Fruit fly (Drosophila melanogaster) whole organism, prepupa: Measurements from ENCODE around the gene CG3739.

Source experiments
- CG11294 ChIP-seq: fragments of 200-800 bp; sonication (Bioruptor generic); IDR thresholded peaks from 2 replicates; pipeline ENCODE4 v1.3.6; 2022; ENCODE audit warnings: missing biosample characterization, missing genetic modification characterization
- CG11762 ChIP-seq: fragments of 200-800 bp; sonication (Bioruptor generic); optimal IDR thresholded peaks from 3 replicates; lab custom pipeline; 2016; ENCODE audit warnings: missing biosample characterization, missing genetic modification characterization; ENCODE audit not compliant: insufficient read depth
- CG11902 ChIP-seq: fragments of 200-800 bp; sonication (Bioruptor generic); optimal IDR thresholded peaks from 3 replicates; lab custom pipeline; 2016; ENCODE audit warnings: missing biosample characterization, missing genetic modification characterization
- CG1621 ChIP-seq: fragments of 200-800 bp; sonication (Bioruptor generic); optimal IDR thresholded peaks from 3 replicates; lab custom pipeline; 2018; ENCODE audit warnings: missing biosample characterization, mild to moderate bottlenecking, missing genetic modification characterization
- CG3032 ChIP-seq: fragments of 200-800 bp; optimal IDR thresholded peaks from 2 replicates; lab custom pipeline; 2019; ENCODE audit warnings: missing biosample characterization, mild to moderate bottlenecking, missing genetic modification characterization, moderate library complexity
- CG31627 ChIP-seq: fragments of 200-800 bp; sonication (Bioruptor generic); optimal IDR thresholded peaks from 3 replicates; lab custom pipeline; 2016; ENCODE audit warnings: missing biosample characterization, missing genetic modification characterization
- CG32006 ChIP-seq: fragments of 200-800 bp; sonication (Bioruptor generic); optimal IDR thresholded peaks from 3 replicates; lab custom pipeline; 2017; ENCODE audit warnings: missing biosample characterization, mild to moderate bottlenecking, missing genetic modification characterization
- CG3919 ChIP-seq: fragments of 200-800 bp; sonication (Bioruptor generic); optimal IDR thresholded peaks from 3 replicates; lab custom pipeline; 2016; ENCODE audit warnings: missing biosample characterization, missing genetic modification characterization
- CG4318 ChIP-seq: fragments of 200-800 bp; sonication (Bioruptor generic); optimal IDR thresholded peaks from 3 replicates; lab custom pipeline; 2017; ENCODE audit warnings: missing biosample characterization, mild to moderate bottlenecking, missing genetic modification characterization
- CG6163 ChIP-seq: fragments of 200-800 bp; sonication (Bioruptor generic); IDR thresholded peaks from 3 replicates; pipeline ENCODE4 v1.3.6; 2022; ENCODE audit warnings: missing biosample characterization, missing genetic modification characterization
- CG6792 ChIP-seq: fragments of 200-800 bp; sonication (Bioruptor generic); optimal IDR thresholded peaks from 3 replicates; lab custom pipeline; 2016; ENCODE audit warnings: missing biosample characterization, missing genetic modification characterization
- CG6808 ChIP-seq: fragments of 200-800 bp; sonication (Bioruptor generic); optimal IDR thresholded peaks from 3 replicates; lab custom pipeline; 2017; ENCODE audit warnings: missing biosample characterization, missing genetic modification characterization, mild to moderate bottlenecking, moderate library complexity, missing genetic modification reagents
- CG6854 ChIP-seq: fragments of 200-800 bp; sonication (Bioruptor generic); optimal IDR thresholded peaks from 2 replicates; lab custom pipeline; 2017; ENCODE audit warnings: missing biosample characterization, mild to moderate bottlenecking, missing genetic modification characterization
- CG8119 ChIP-seq: fragments of 200-800 bp; sonication (Bioruptor generic); IDR thresholded peaks from 3 replicates; pipeline ENCODE4 v1.3.6; 2022; ENCODE audit warnings: missing biosample characterization, missing genetic modification characterization
- CG8319 ChIP-seq: fragments of 200-800 bp; sonication (Bioruptor generic); optimal IDR thresholded peaks from 3 replicates; lab custom pipeline; 2016; ENCODE audit warnings: missing biosample characterization, missing genetic modification characterization
- CG8632 ChIP-seq: fragments of 200-800 bp; sonication (Bioruptor generic); optimal IDR thresholded peaks from 3 replicates; lab custom pipeline; 2016; ENCODE audit warnings: missing biosample characterization, missing genetic modification characterization
- CG9139 ChIP-seq: fragments of 200-800 bp; sonication (Bioruptor generic); optimal IDR thresholded peaks from 3 replicates; lab custom pipeline; 2017; ENCODE audit warnings: missing biosample characterization, mild to moderate bottlenecking, missing genetic modification characterization
- Eip75B ChIP-seq: fragments of 200-800 bp; sonication (Bioruptor generic); optimal IDR thresholded peaks from 3 replicates; lab custom pipeline; 2016; ENCODE audit warnings: missing biosample characterization, missing genetic modification characterization
- Ets96B ChIP-seq: fragments of 200-800 bp; optimal IDR thresholded peaks from 2 replicates; lab custom pipeline; 2019; ENCODE audit warnings: missing biosample characterization, mild to moderate bottlenecking, missing genetic modification characterization, moderate library complexity
- Gug ChIP-seq: fragments of 200-800 bp; sonication (Bioruptor generic); IDR thresholded peaks from 2 replicates; pipeline ENCODE4 v1.3.6; 2022; ENCODE audit warnings: missing biosample characterization, missing genetic modification characterization
- Hr38 ChIP-seq: sonication (Bioruptor generic); optimal IDR thresholded peaks from 2 replicates; lab custom pipeline; 2016; ENCODE audit warnings: missing biosample characterization, missing genetic modification characterization
- Hr4 ChIP-seq: fragments of 200-800 bp; sonication (Bioruptor generic); optimal IDR thresholded peaks from 3 replicates; lab custom pipeline; 2016; ENCODE audit warnings: missing biosample characterization, missing genetic modification characterization
- Lpt ChIP-seq: fragments of 200-800 bp; sonication (Bioruptor generic); optimal IDR thresholded peaks from 3 replicates; lab custom pipeline; 2016; ENCODE audit warnings: missing biosample characterization, missing genetic modification characterization
- Met ChIP-seq: fragments of 200-800 bp; sonication (Bioruptor generic); optimal IDR thresholded peaks from 3 replicates; lab custom pipeline; 2016; ENCODE audit warnings: missing biosample characterization, missing genetic modification characterization
- OdsH ChIP-seq: fragments of 200-800 bp; sonication (Bioruptor generic); optimal IDR thresholded peaks from 3 replicates; lab custom pipeline; 2016; ENCODE audit warnings: missing biosample characterization, missing genetic modification characterization
- Sox102F ChIP-seq: fragments of 200-800 bp; sonication (Bioruptor generic); optimal IDR thresholded peaks from 2 replicates; lab custom pipeline; 2016; ENCODE audit warnings: missing biosample characterization, mild to moderate bottlenecking, missing genetic modification characterization
- Sox15 ChIP-seq: fragments of 200-800 bp; sonication (Bioruptor generic); optimal IDR thresholded peaks from 3 replicates; lab custom pipeline; 2016; ENCODE audit warnings: missing biosample characterization, missing genetic modification characterization
- acj6 ChIP-seq: fragments of 200-800 bp; sonication (Bioruptor generic); optimal IDR thresholded peaks from 3 replicates; lab custom pipeline; 2016; ENCODE audit warnings: missing biosample characterization, missing genetic modification characterization
- cyc ChIP-seq: fragments of 200-800 bp; sonication (Bioruptor generic); optimal IDR thresholded peaks from 3 replicates; lab custom pipeline; 2016; ENCODE audit warnings: missing biosample characterization, missing genetic modification characterization
- dac ChIP-seq: fragments of 200-800 bp; sonication (Bioruptor generic); optimal IDR thresholded peaks from 2 replicates; lab custom pipeline; 2017; ENCODE audit warnings: missing biosample characterization, mild to moderate bottlenecking, missing genetic modification characterization
- eg ChIP-seq: fragments of 200-800 bp; sonication (Bioruptor generic); IDR thresholded peaks from 3 replicates; pipeline ENCODE4 v1.3.6; 2022; ENCODE audit warnings: missing biosample characterization, missing genetic modification characterization
- fd59A ChIP-seq: fragments of 200-800 bp; sonication (Bioruptor generic); optimal IDR thresholded peaks from 2 replicates; lab custom pipeline; 2017; ENCODE audit warnings: missing biosample characterization, mild to moderate bottlenecking, missing genetic modification characterization, missing genetic modification reagents
- fd85E ChIP-seq: fragments of 200-800 bp; sonication (Bioruptor generic); optimal IDR thresholded peaks from 3 replicates; lab custom pipeline; 2016; ENCODE audit warnings: missing biosample characterization, missing genetic modification characterization
- lz ChIP-seq: fragments of 200-800 bp; sonication (Bioruptor generic); optimal IDR thresholded peaks from 3 replicates; lab custom pipeline; 2016; ENCODE audit warnings: missing biosample characterization, missing genetic modification characterization
- salr ChIP-seq, 2 experiments: fragments of 200-800 bp; sonication (Bioruptor generic); optimal IDR thresholded peaks; 3 replicates each; lab custom pipeline; 2016 to 2018; ENCODE audit warnings: missing biosample characterization in 2 of 2, missing genetic modification characterization in 2 of 2, mild to moderate bottlenecking in 1 of 2
- ss ChIP-seq, 2 experiments: fragments of 200-800 bp; sonication (Bioruptor generic); optimal IDR thresholded peaks; 2 replicates in 1 of 2; 3 replicates in 1 of 2; lab custom pipeline; 2017 to 2018; ENCODE audit warnings: mild to moderate bottlenecking in 2 of 2, missing biosample characterization in 2 of 2, missing genetic modification characterization in 2 of 2, moderate library complexity in 1 of 2
- svp ChIP-seq: fragments of 200-800 bp; sonication (Bioruptor generic); peaks from one replicate; lab custom pipeline; 2016; ENCODE audit warnings: missing biosample characterization, missing genetic modification characterization
- vri ChIP-seq: fragments of 200-800 bp; sonication (Bioruptor generic); optimal IDR thresholded peaks from 3 replicates; lab custom pipeline; 2016; ENCODE audit warnings: missing biosample characterization, mild to moderate bottlenecking, missing genetic modification characterization

Gene CG3739

dm6 chr3R:19403096-19403515 lies 9.9 kb downstream of the CG3739 start, which contains the start of the genes Ino80 and Aptx (continued):
- TF ChIP-seq cyc (GFP tag; lab: Kevin White, UChicago) (peak; percentile 93), lz (GFP tag; lab: Kevin White, UChicago) (peak; percentile 96), Gug (GFP tag; lab: Robert Waterston, UW) (peak; percentile 93), CG31627 (GFP tag; lab: Kevin White, UChicago) (peak; percentile 96), CG3919 (GFP tag; lab: Kevin White, UChicago) (peak; percentile 92), CG3032 (peak; percentile 93), Hr38 (GFP tag; lab: Kevin White, UChicago) (peak; percentile 76), vri (GFP tag; lab: Kevin White, UChicago) (peak; percentile 87), fd85E (GFP tag; lab: Kevin White, UChicago) (peak; percentile 49), CG11902 (GFP tag; lab: Kevin White, UChicago) (peak; percentile 90), svp (GFP tag; lab: Kevin White, UChicago) (peak; percentile 97), CG1621 (tag; lab: Kevin White, UChicago) (no peak), dac (GFP tag; lab: Kevin White, UChicago) (no peak), CG6854 (no peak), CG8319 (GFP tag; lab: Kevin White, UChicago) (peak; percentile 70), salr (GFP tag; optimal IDR thresholded peaks at IDR 0.05; lab: Kevin White, UChicago) (peak; percentile 81 to 91), Sox15 (GFP tag; lab: Kevin White, UChicago) (peak; percentile 91), Eip75B (GFP tag; lab: Kevin White, UChicago) (peak; percentile 94), CG8119 (GFP tag; lab: Robert Waterston, UW) (peak; percentile 91; the same call in 2 of the 3 replicates), CG9139 (GFP tag; lab: Kevin White, UChicago) (peak; percentile 41)

dm6 chr3R:19404296-19404695 lies 11.1 kb downstream of the CG3739 start:
- TF ChIP-seq ss (GFP tag; optimal IDR thresholded peaks at IDR 0.05; lab: Kevin White, UChicago) (no peak), svp (GFP tag; lab: Kevin White, UChicago) (peak; percentile 39)

- no peak for TF ChIP-seq salr (GFP tag; optimal IDR thresholded peaks at IDR 0.05; lab: Kevin White, UChicago)
- no peak for TF ChIP-seq CG11294 (GFP tag; lab: Robert Waterston, UW)
- no peak for TF ChIP-seq Met
- TF ChIP-seq Lpt (GFP tag; lab: Kevin White, UChicago) = no peak
- TF ChIP-seq CG3032 = no peak
- no peak for TF ChIP-seq CG32006
- no peak for TF ChIP-seq dac (GFP tag; lab: Kevin White, UChicago)
- TF ChIP-seq CG6792 (GFP tag; lab: Kevin White, UChicago) = no peak
- TF ChIP-seq CG6163 = no peak
- no peak for TF ChIP-seq CG31627 (GFP tag; lab: Kevin White, UChicago)
- no peak for TF ChIP-seq Ets96B (tag; lab: Kevin White, UChicago)
- no peak for TF ChIP-seq CG11902 (GFP tag; lab: Kevin White, UChicago)
Observed at dm6 chr3R:19406852-19407251, 13.7 kb downstream of the CG3739 start.

dm6 chr3R:19408573-19408972 lies 15.4 kb downstream of the CG3739 start, which contains the start of gene CG11626:
CG11626 (plus strand) TSS chr3R:19408873.
- no peak for TF ChIP-seq CG6808
- no peak for TF ChIP-seq Hr4
- TF ChIP-seq CG11762 = no peak
- TF ChIP-seq acj6 (GFP tag; lab: Kevin White, UChicago) = no peak
- no peak for TF ChIP-seq CG8632
- TF ChIP-seq Sox102F = no peak
- no peak for TF ChIP-seq CG8119 (GFP tag; lab: Robert Waterston, UW)
- no peak for TF ChIP-seq OdsH (GFP tag; lab: Kevin White, UChicago)
- no peak for TF ChIP-seq ss (GFP tag; optimal IDR thresholded peaks at IDR 0.05; lab: Kevin White, UChicago)
- no peak for TF ChIP-seq CG4318
- no peak for TF ChIP-seq eg (GFP tag; lab: Robert Waterston, UW)
- no peak for TF ChIP-seq fd59A (GFP tag; lab: Kevin White, UChicago)
